Worm (Caenorhabditis elegans): ENCODE data around the gene dre-1.
A peak's percentile ranks its signal among the peaks of the same experiment; 100 is the strongest.

Gene dre-1

ce11 chrV:6554308-6554707, 8.0 kb upstream of the dre-1 start, which contains the start of gene K04A8.19:
Gene K04A8.19, minus strand, starts transcription at chrV:6554408.
- TF ChIP-seq W03F9.2 (tag; optimal IDR thresholded peaks at IDR 0.05) (no peak), dao-5 (tag; optimal IDR thresholded peaks at IDR 0.05) (no peak), him-1 (tag; optimal IDR thresholded peaks at IDR 0.05) (no peak)

ce11 chrV:6551707-6552390, 5.5 kb upstream of the dre-1 start, which contains the start of gene twk-10:
Gene twk-10, plus strand, starts transcription at chrV:6552340.
- TF ChIP-seq him-1 (tag; optimal IDR thresholded peaks at IDR 0.05) (no peak), W03F9.2 (tag; optimal IDR thresholded peaks at IDR 0.05) (no peak), dao-5 (tag; optimal IDR thresholded peaks at IDR 0.05) (peak; percentile 26)

ce11 chrV:6549871-6550270, 3.6 kb upstream of the dre-1 start, which contains the start of gene lipl-4:
Gene lipl-4, plus strand, starts transcription at chrV:6550171.
- TF ChIP-seq him-1 (tag; optimal IDR thresholded peaks at IDR 0.05) = no peak
- TF ChIP-seq dao-5 (tag; optimal IDR thresholded peaks at IDR 0.05) = no peak
- no peak for TF ChIP-seq W03F9.2 (tag; optimal IDR thresholded peaks at IDR 0.05)

ce11 chrV:6549148-6549547, 2.8 kb upstream of the dre-1 start, which contains the start of gene K04A8.20:
Gene K04A8.20, plus strand, starts transcription at chrV:6549448.
- no peak for TF ChIP-seq dao-5 (tag; optimal IDR thresholded peaks at IDR 0.05)
- TF ChIP-seq W03F9.2 (tag; optimal IDR thresholded peaks at IDR 0.05) = no peak
- TF ChIP-seq him-1 (tag; optimal IDR thresholded peaks at IDR 0.05) = no peak

DNA sequence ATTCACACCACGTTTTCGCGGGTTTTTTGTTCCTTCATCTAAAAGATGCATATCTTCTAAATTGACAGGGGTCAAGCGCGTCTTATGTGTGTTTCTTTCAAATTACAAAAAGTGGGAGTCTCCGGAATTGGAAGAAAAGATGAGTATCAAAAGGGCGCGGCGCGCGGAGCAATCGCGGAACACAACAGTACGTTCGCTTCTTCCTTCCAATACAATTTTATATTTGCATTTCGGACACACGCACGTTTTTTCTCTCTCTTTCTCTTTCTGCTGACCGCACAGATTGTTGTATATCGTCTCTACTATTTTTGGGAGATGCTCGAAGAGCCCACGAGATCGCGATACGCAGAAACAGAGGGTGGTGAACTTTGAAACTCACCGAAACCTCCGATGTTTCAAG, 2.0 kb upstream of the dre-1 start:
- TF ChIP-seq dao-5 (tag; optimal IDR thresholded peaks at IDR 0.05) (no peak), W03F9.2 (tag; optimal IDR thresholded peaks at IDR 0.05) (no peak)

DNA sequence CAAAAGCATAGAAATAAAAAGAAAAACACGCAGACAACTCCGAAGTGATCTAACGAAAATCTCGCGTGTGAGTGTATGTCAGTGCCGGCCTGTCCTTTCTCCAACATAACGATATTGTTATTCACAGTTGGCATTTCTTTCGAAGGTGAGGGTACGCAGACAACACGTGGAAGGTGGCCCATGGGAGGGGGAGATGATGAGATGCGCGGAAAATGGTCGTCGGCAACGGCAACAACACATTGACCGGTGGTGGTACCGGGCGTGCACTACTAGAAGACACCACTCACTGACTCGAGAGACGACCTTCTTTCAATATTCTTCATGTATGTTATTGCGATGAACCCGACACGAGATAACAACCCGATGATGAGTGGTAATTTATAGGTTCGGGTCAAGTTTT, 1.3 kb downstream of the dre-1 start:
- TF ChIP-seq him-1 (tag; optimal IDR thresholded peaks at IDR 0.05) (no peak), dao-5 (tag; optimal IDR thresholded peaks at IDR 0.05) (no peak), W03F9.2 (tag; optimal IDR thresholded peaks at IDR 0.05) (no peak)

ce11 chrV:6541875-6542274, 4.4 kb downstream of the dre-1 start:
- TF ChIP-seq him-1 (tag; optimal IDR thresholded peaks at IDR 0.05) (no peak), dao-5 (tag; optimal IDR thresholded peaks at IDR 0.05) (no peak), W03F9.2 (tag; optimal IDR thresholded peaks at IDR 0.05) (no peak)

ce11 chrV:6538323-6538722, 8.0 kb downstream of the dre-1 start:
- no peak for TF ChIP-seq him-1 (tag; optimal IDR thresholded peaks at IDR 0.05)
- TF ChIP-seq dao-5 (tag; optimal IDR thresholded peaks at IDR 0.05) = no peak
- TF ChIP-seq W03F9.2 (tag; optimal IDR thresholded peaks at IDR 0.05) = no peak

- TF ChIP-seq W03F9.2 (tag; optimal IDR thresholded peaks at IDR 0.05) = no peak
- no peak for TF ChIP-seq him-1 (tag; optimal IDR thresholded peaks at IDR 0.05)
- no peak for TF ChIP-seq dao-5 (tag; optimal IDR thresholded peaks at IDR 0.05)
Measured at ce11 chrV:6533030-6533429, 13.3 kb downstream of the dre-1 start, which contains the start of gene hpo-26. Gene hpo-26, minus strand, starts transcription at chrV:6533060.

ce11 chrV:6524757-6525156, 21.5 kb downstream of the dre-1 start, which contains the start of gene acs-1:
Gene acs-1, plus strand, starts transcription at chrV:6524989.
- TF ChIP-seq W03F9.2 (tag; optimal IDR thresholded peaks at IDR 0.05) = no peak
- no peak for TF ChIP-seq him-1 (tag; optimal IDR thresholded peaks at IDR 0.05)
- no peak for TF ChIP-seq dao-5 (tag; optimal IDR thresholded peaks at IDR 0.05)

- TF ChIP-seq W03F9.2 (tag; optimal IDR thresholded peaks at IDR 0.05) (no peak), dao-5 (tag; optimal IDR thresholded peaks at IDR 0.05) (no peak), him-1 (tag; optimal IDR thresholded peaks at IDR 0.05) (no peak)
Measured at ce11 chrV:6522879-6523497, 23.3 kb downstream of the dre-1 start.

ce11 chrV:6520385-6521080, 25.8 kb downstream of the dre-1 start, which contains the start of the genes F46E10.2 and F46E10.18:
Gene F46E10.2, plus strand, starts transcription at chrV:6520435.
Gene F46E10.18, plus strand, starts transcription at chrV:6521030.
- TF ChIP-seq dao-5 (tag; optimal IDR thresholded peaks at IDR 0.05) (no peak), W03F9.2 (tag; optimal IDR thresholded peaks at IDR 0.05) (no peak), him-1 (tag; optimal IDR thresholded peaks at IDR 0.05) (no peak)

ce11 chrV:6518225-6518396, 28.2 kb downstream of the dre-1 start, which contains the start of gene F46E10.3:
Gene F46E10.3, plus strand, starts transcription at chrV:6518297.
- TF ChIP-seq W03F9.2 (tag; optimal IDR thresholded peaks at IDR 0.05) (no peak), him-1 (tag; optimal IDR thresholded peaks at IDR 0.05) (no peak), dao-5 (tag; optimal IDR thresholded peaks at IDR 0.05) (no peak)
